Worm (Caenorhabditis elegans) whole organism, mixed stage, embryonic: ENCODE data around the gene asp-17.
A peak's percentile ranks its signal among the peaks of the same experiment; 100 is the strongest.

Experiments used
- M03D4.4 ChIP-seq: sonication (generic microtip); optimal IDR thresholded peaks from 2 replicates; lab custom pipeline; 2017; ENCODE audit warnings: mild to moderate bottlenecking, missing genetic modification characterization, missing compliant biosample characterization
- bed-3 ChIP-seq: fragments of 200-800 bp; sonication (Bioruptor generic); optimal IDR thresholded peaks from 3 replicates; lab custom pipeline; 2018; ENCODE audit warnings: mild to moderate bottlenecking, missing genetic modification characterization, moderate library complexity, missing compliant biosample characterization
- blmp-1 ChIP-seq: fragments of 150-350 bp; optimal IDR thresholded peaks from 2 replicates; lab custom pipeline; 2014; ENCODE audit warnings: missing biosample characterization, missing genetic modification characterization
- ceh-39 ChIP-seq: fragments of 150-350 bp; optimal IDR thresholded peaks from 2 replicates; lab custom pipeline; 2014; ENCODE audit warnings: missing biosample characterization, missing genetic modification characterization
- ceh-43 ChIP-seq: fragments of 200-800 bp; sonication (Bioruptor generic); optimal IDR thresholded peaks from 2 replicates; lab custom pipeline; 2018; ENCODE audit warnings: mild to moderate bottlenecking, missing genetic modification characterization, moderate library complexity, missing compliant biosample characterization
- ceh-83 ChIP-seq: fragments of 200-800 bp; sonication (Bioruptor generic); optimal IDR thresholded peaks from 2 replicates; lab custom pipeline; 2018; ENCODE audit warnings: mild to moderate bottlenecking, missing genetic modification characterization, missing compliant biosample characterization
- ces-1 ChIP-seq: fragments of 150-350 bp; optimal IDR thresholded peaks from 2 replicates; lab custom pipeline; 2014; ENCODE audit warnings: missing biosample characterization, missing genetic modification reagents, missing genetic modification characterization
- cnd-1 ChIP-seq: fragments of 200-800 bp; sonication (Bioruptor generic); optimal IDR thresholded peaks from 2 replicates; lab custom pipeline; 2018; ENCODE audit warnings: mild to moderate bottlenecking, missing genetic modification characterization, missing compliant biosample characterization
- drap-1 ChIP-seq: fragments of 200-800 bp; sonication (Bioruptor generic); optimal IDR thresholded peaks from 3 replicates; lab custom pipeline; 2018; ENCODE audit warnings: mild to moderate bottlenecking, missing genetic modification characterization, missing compliant biosample characterization
- elt-1 ChIP-seq: sonication (generic microtip); optimal IDR thresholded peaks from 2 replicates; lab custom pipeline; 2017; ENCODE audit warnings: missing genetic modification characterization, mild to moderate bottlenecking, missing compliant biosample characterization, antibody characterized with exemption, moderate library complexity, borderline replicate concordance; ENCODE audit not compliant: insufficient read depth
- elt-3 ChIP-seq: fragments of 150-350 bp; optimal IDR thresholded peaks from 2 replicates; lab custom pipeline; 2014; ENCODE audit warnings: missing biosample characterization, missing genetic modification characterization
- flh-1 ChIP-seq: fragments of 200-800 bp; sonication (Bioruptor generic); optimal IDR thresholded peaks from 2 replicates; lab custom pipeline; 2018; ENCODE audit warnings: mild to moderate bottlenecking, missing genetic modification characterization, moderate library complexity, missing compliant biosample characterization
- ham-2 ChIP-seq: fragments of 200-800 bp; sonication (Bioruptor generic); optimal IDR thresholded peaks from 2 replicates; lab custom pipeline; 2018; ENCODE audit warnings: mild to moderate bottlenecking, missing genetic modification characterization, missing compliant biosample characterization
- hlh-1 ChIP-seq: fragments of 150-350 bp; optimal IDR thresholded peaks from 2 replicates; lab custom pipeline; 2014; ENCODE audit warnings: missing biosample characterization, missing genetic modification reagents, missing genetic modification characterization
- lin-13 ChIP-seq: fragments of 150-350 bp; optimal IDR thresholded peaks from 2 replicates; lab custom pipeline; 2014; ENCODE audit warnings: missing biosample characterization, missing genetic modification characterization
- lin-32 ChIP-seq: fragments of 200-800 bp; sonication (Bioruptor generic); optimal IDR thresholded peaks from 2 replicates; lab custom pipeline; 2018; ENCODE audit warnings: mild to moderate bottlenecking, missing genetic modification characterization, missing compliant biosample characterization
- lsy-2 ChIP-seq: fragments of 150-350 bp; optimal IDR thresholded peaks from 2 replicates; lab custom pipeline; 2014; ENCODE audit warnings: missing biosample characterization, missing genetic modification characterization
- mab-5 ChIP-seq: fragments of 150-350 bp; optimal IDR thresholded peaks from 2 replicates; lab custom pipeline; 2014; ENCODE audit warnings: missing biosample characterization, missing genetic modification characterization
- mep-1 ChIP-seq: fragments of 150-350 bp; optimal IDR thresholded peaks from 2 replicates; lab custom pipeline; 2017; ENCODE audit warnings: missing biosample characterization, missing genetic modification reagents, missing genetic modification characterization, inconsistent platforms
- mls-2 ChIP-seq: sonication (generic microtip); optimal IDR thresholded peaks from 2 replicates; lab custom pipeline; 2016; ENCODE audit warnings: mild to moderate bottlenecking, missing genetic modification characterization, moderate library complexity, missing compliant biosample characterization
- nhr-12 ChIP-seq: fragments of 150-350 bp; optimal IDR thresholded peaks from 2 replicates; lab custom pipeline; 2014; ENCODE audit warnings: missing biosample characterization, missing genetic modification characterization
- nhr-237 ChIP-seq: fragments of 150-350 bp; optimal IDR thresholded peaks from 2 replicates; lab custom pipeline; 2014; ENCODE audit warnings: missing biosample characterization, missing genetic modification characterization
- nhr-28 ChIP-seq: fragments of 150-350 bp; optimal IDR thresholded peaks from 2 replicates; lab custom pipeline; 2014; ENCODE audit warnings: missing biosample characterization, missing genetic modification characterization
- nhr-76 ChIP-seq: sonication (generic microtip); optimal IDR thresholded peaks from 2 replicates; lab custom pipeline; 2017; ENCODE audit warnings: missing biosample characterization, missing genetic modification characterization
- sem-2 ChIP-seq: fragments of 200-800 bp; sonication (Bioruptor generic); optimal IDR thresholded peaks from 2 replicates; lab custom pipeline; 2018; ENCODE audit warnings: mild to moderate bottlenecking, missing genetic modification characterization, missing compliant biosample characterization
- tbx-8 ChIP-seq: fragments of 200-800 bp; sonication (Bioruptor generic); optimal IDR thresholded peaks from 2 replicates; lab custom pipeline; 2018; ENCODE audit warnings: mild to moderate bottlenecking, missing genetic modification characterization, moderate library complexity, missing compliant biosample characterization
- unc-120 ChIP-seq: sonication (generic microtip); optimal IDR thresholded peaks from 2 replicates; lab custom pipeline; 2017; ENCODE audit warnings: missing genetic modification characterization, missing compliant biosample characterization; ENCODE audit not compliant: poor library complexity, severe bottlenecking
- unc-39 ChIP-seq: fragments of 150-350 bp; optimal IDR thresholded peaks from 2 replicates; lab custom pipeline; 2014; ENCODE audit warnings: missing biosample characterization, missing genetic modification characterization
- unc-62 ChIP-seq: fragments of 150-350 bp; optimal IDR thresholded peaks from 2 replicates; lab custom pipeline; 2014; ENCODE audit warnings: missing biosample characterization, missing genetic modification reagents, missing genetic modification characterization
- zip-8 ChIP-seq: fragments of 150-350 bp; optimal IDR thresholded peaks from 2 replicates; lab custom pipeline; 2014; ENCODE audit warnings: missing biosample characterization, missing genetic modification characterization
- ztf-11 ChIP-seq: fragments of 150-350 bp; optimal IDR thresholded peaks from 2 replicates; lab custom pipeline; 2014; ENCODE audit warnings: missing biosample characterization, missing genetic modification characterization

asp-17 gene

ce11 chrV:19010405-19010804, 26.7 kb downstream of the asp-17 start:
- TF ChIP-seq bed-3 (no peak), mab-5 (tag; lab: Kevin White, UChicago) (no peak), zip-8 (tag; lab: Kevin White, UChicago) (no peak), mls-2 (no peak), elt-1 (no peak), nhr-76 (tag; lab: Kevin White, UChicago) (no peak), nhr-12 (tag; lab: Kevin White, UChicago) (no peak), lin-32 (GFP tag; lab: Kevin White, UChicago) (no peak), tbx-8 (GFP tag; lab: Kevin White, UChicago) (no peak), unc-62 (no peak), nhr-28 (tag; lab: Kevin White, UChicago) (no peak), flh-1 (GFP tag; lab: Kevin White, UChicago) (no peak), unc-39 (tag; lab: Kevin White, UChicago) (no peak), ceh-83 (GFP tag; lab: Kevin White, UChicago) (no peak), ceh-43 (GFP tag; lab: Kevin White, UChicago) (no peak), unc-120 (no peak), nhr-237 (tag; lab: Kevin White, UChicago) (no peak), ztf-11 (no peak), cnd-1 (tag; lab: Kevin White, UChicago) (no peak), lsy-2 (tag; lab: Kevin White, UChicago) (no peak)
- TF ChIP-seq, all 35 proteins: peak for 0

- TF ChIP-seq ceh-83 (GFP tag; lab: Kevin White, UChicago) (no peak), elt-3 (tag; lab: Kevin White, UChicago) (no peak), tbx-8 (GFP tag; lab: Kevin White, UChicago) (no peak), ceh-39 (no peak), unc-120 (no peak)
These were observed 35.5 kb downstream of the asp-17 start, which contains the start of gene Y39B6A.33 for ce11 chrV:19001656-19002055. Gene Y39B6A.33 (plus strand): TSS chrV:19001956.

- peak; percentile 21 for TF ChIP-seq M03D4.4 (tag; lab: Kevin White, UChicago)
- no peak for TF ChIP-seq elt-1
- TF ChIP-seq zip-8 (tag; lab: Kevin White, UChicago) = peak; percentile 75
- peak; percentile 38 for TF ChIP-seq ces-1 (GFP tag; lab: Kevin White, UChicago)
- TF ChIP-seq hlh-1 (tag; lab: Kevin White, UChicago) = peak; percentile 1
- no peak for TF ChIP-seq nhr-12 (tag; lab: Kevin White, UChicago)
- peak; percentile 24 for TF ChIP-seq drap-1
- TF ChIP-seq lsy-2 (tag; lab: Kevin White, UChicago) = no peak
- TF ChIP-seq, all 35 proteins: peak for 5
These were observed 36.1 kb downstream of the asp-17 start, which contains the start of gene Y39B6A.34 for ce11 chrV:19001016-19001415. Gene Y39B6A.34 (plus strand): TSS chrV:19001018.

ce11 chrV:19000542-19000941, 36.6 kb downstream of the asp-17 start:
- TF ChIP-seq unc-39 (tag; lab: Kevin White, UChicago) = no peak

- TF ChIP-seq unc-39 (tag; lab: Kevin White, UChicago) (no peak), ceh-39 (no peak), mep-1 (tag; lab: Kevin White, UChicago) (no peak), sem-2 (GFP tag; lab: Kevin White, UChicago) (no peak), ham-2 (GFP tag; lab: Kevin White, UChicago) (no peak), blmp-1 (tag; lab: Kevin White, UChicago) (no peak), zip-8 (tag; lab: Kevin White, UChicago) (no peak)
- TF ChIP-seq, all 35 proteins: peak for 0
These were observed 39.1 kb downstream of the asp-17 start, which contains the start of gene tgt-2 for ce11 chrV:18998045-18998444. Gene tgt-2 (plus strand): TSS chrV:18998345.

ce11 chrV:18993535-18993990, 43.6 kb downstream of the asp-17 start, which contains the start of gene gtf-2F2:
Gene gtf-2F2 (plus strand): TSS chrV:18993940.
- TF ChIP-seq blmp-1 (tag; lab: Kevin White, UChicago) (no peak), lin-13 (tag; lab: Kevin White, UChicago) (no peak), zip-8 (tag; lab: Kevin White, UChicago) (no peak), nhr-12 (tag; lab: Kevin White, UChicago) (no peak), nhr-28 (tag; lab: Kevin White, UChicago) (no peak), unc-120 (no peak), nhr-76 (tag; lab: Kevin White, UChicago) (no peak), drap-1 (no peak), sem-2 (GFP tag; lab: Kevin White, UChicago) (no peak)
- TF ChIP-seq, all 35 proteins: peak for 0
